Worm (Caenorhabditis elegans) whole organism, late embryonic: ENCODE results near the gene fbxc-33.

Experiments
- ceh-34 ChIP-seq: sonication (generic microtip); optimal IDR thresholded peaks from 2 replicates; lab custom pipeline; 2016; ENCODE audit warnings: mild to moderate bottlenecking, missing genetic modification characterization, missing compliant biosample characterization
- ceh-48 ChIP-seq: sonication (generic microtip); optimal IDR thresholded peaks from 2 replicates; lab custom pipeline; 2016; ENCODE audit warnings: missing genetic modification characterization, inconsistent platforms, missing compliant biosample characterization
- elt-2 ChIP-seq: sonication (generic microtip); optimal IDR thresholded peaks from 2 replicates; lab custom pipeline; 2016; ENCODE audit warnings: missing genetic modification reagents, missing genetic modification characterization, missing compliant biosample characterization
- pros-1 ChIP-seq: fragments of 150-350 bp; optimal IDR thresholded peaks from 2 replicates; lab custom pipeline; 2014; ENCODE audit warnings: missing biosample characterization, missing genetic modification reagents, missing genetic modification characterization
- ttx-3 ChIP-seq: sonication (generic microtip); optimal IDR thresholded peaks from 2 replicates; lab custom pipeline; 2016; ENCODE audit warnings: missing genetic modification reagents, missing genetic modification characterization, missing compliant biosample characterization
- zip-5 ChIP-seq: sonication (generic microtip); optimal IDR thresholded peaks from 2 replicates; lab custom pipeline; 2016; ENCODE audit warnings: missing genetic modification characterization, missing compliant biosample characterization

DNA sequence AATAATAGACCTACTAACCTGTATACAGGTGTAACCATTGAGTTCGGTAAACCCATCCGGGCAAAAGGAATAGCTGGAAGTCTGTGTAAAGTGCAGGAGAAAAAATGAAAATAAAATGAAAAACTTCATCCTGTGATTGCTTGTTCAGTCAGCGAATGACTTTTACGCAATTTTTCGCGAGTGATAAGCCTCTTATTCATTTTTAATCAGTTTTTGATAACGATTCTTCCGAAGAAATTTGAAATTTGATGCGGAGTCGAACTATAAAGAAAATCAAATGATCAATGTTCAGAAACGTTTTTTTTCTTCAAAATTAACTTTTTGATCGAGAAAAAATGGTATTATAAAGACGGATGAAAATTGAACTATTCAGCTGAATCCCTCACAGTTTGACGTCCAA lies 9.3 kb downstream of the fbxc-33 start:
- TF ChIP-seq elt-2 (tag; lab: Kevin White, UChicago) (no peak), zip-5 (tag; lab: Kevin White, UChicago) (no peak), ttx-3 (tag; lab: Kevin White, UChicago) (no peak), ceh-34 (tag; lab: Kevin White, UChicago) (no peak), ceh-48 (tag; lab: Kevin White, UChicago) (no peak), pros-1 (tag; lab: Kevin White, UChicago) (no peak)
